Worm (Caenorhabditis elegans) whole organism, mixed stage, embryonic: Measurements from ENCODE around the gene F10A3.17.

Experiments used
- M03D4.4 ChIP-seq: sonication (generic microtip); optimal IDR thresholded peaks from 2 replicates; lab custom pipeline; 2017; ENCODE audit warnings: mild to moderate bottlenecking, missing genetic modification characterization, missing compliant biosample characterization
- bed-3 ChIP-seq: fragments of 200-800 bp; sonication (Bioruptor generic); optimal IDR thresholded peaks from 3 replicates; lab custom pipeline; 2018; ENCODE audit warnings: mild to moderate bottlenecking, missing genetic modification characterization, moderate library complexity, missing compliant biosample characterization
- ceh-39 ChIP-seq: fragments of 150-350 bp; optimal IDR thresholded peaks from 2 replicates; lab custom pipeline; 2014; ENCODE audit warnings: missing biosample characterization, missing genetic modification characterization
- ceh-83 ChIP-seq: fragments of 200-800 bp; sonication (Bioruptor generic); optimal IDR thresholded peaks from 2 replicates; lab custom pipeline; 2018; ENCODE audit warnings: mild to moderate bottlenecking, missing genetic modification characterization, missing compliant biosample characterization
- ces-1 ChIP-seq: fragments of 150-350 bp; optimal IDR thresholded peaks from 2 replicates; lab custom pipeline; 2014; ENCODE audit warnings: missing biosample characterization, missing genetic modification reagents, missing genetic modification characterization
- cnd-1 ChIP-seq: fragments of 200-800 bp; sonication (Bioruptor generic); optimal IDR thresholded peaks from 2 replicates; lab custom pipeline; 2018; ENCODE audit warnings: mild to moderate bottlenecking, missing genetic modification characterization, missing compliant biosample characterization
- drap-1 ChIP-seq: fragments of 200-800 bp; sonication (Bioruptor generic); optimal IDR thresholded peaks from 3 replicates; lab custom pipeline; 2018; ENCODE audit warnings: mild to moderate bottlenecking, missing genetic modification characterization, missing compliant biosample characterization
- elt-1 ChIP-seq: sonication (generic microtip); optimal IDR thresholded peaks from 2 replicates; lab custom pipeline; 2017; ENCODE audit warnings: missing genetic modification characterization, mild to moderate bottlenecking, missing compliant biosample characterization, antibody characterized with exemption, moderate library complexity, borderline replicate concordance; ENCODE audit not compliant: insufficient read depth
- elt-3 ChIP-seq: fragments of 150-350 bp; optimal IDR thresholded peaks from 2 replicates; lab custom pipeline; 2014; ENCODE audit warnings: missing biosample characterization, missing genetic modification characterization
- flh-1 ChIP-seq: fragments of 200-800 bp; sonication (Bioruptor generic); optimal IDR thresholded peaks from 2 replicates; lab custom pipeline; 2018; ENCODE audit warnings: mild to moderate bottlenecking, missing genetic modification characterization, moderate library complexity, missing compliant biosample characterization
- ham-2 ChIP-seq: fragments of 200-800 bp; sonication (Bioruptor generic); optimal IDR thresholded peaks from 2 replicates; lab custom pipeline; 2018; ENCODE audit warnings: mild to moderate bottlenecking, missing genetic modification characterization, missing compliant biosample characterization
- hlh-1 ChIP-seq: fragments of 150-350 bp; optimal IDR thresholded peaks from 2 replicates; lab custom pipeline; 2014; ENCODE audit warnings: missing biosample characterization, missing genetic modification reagents, missing genetic modification characterization
- lin-13 ChIP-seq: fragments of 150-350 bp; optimal IDR thresholded peaks from 2 replicates; lab custom pipeline; 2014; ENCODE audit warnings: missing biosample characterization, missing genetic modification characterization
- lin-32 ChIP-seq: fragments of 200-800 bp; sonication (Bioruptor generic); optimal IDR thresholded peaks from 2 replicates; lab custom pipeline; 2018; ENCODE audit warnings: mild to moderate bottlenecking, missing genetic modification characterization, missing compliant biosample characterization
- lsy-2 ChIP-seq: fragments of 150-350 bp; optimal IDR thresholded peaks from 2 replicates; lab custom pipeline; 2014; ENCODE audit warnings: missing biosample characterization, missing genetic modification characterization
- mab-5 ChIP-seq: fragments of 150-350 bp; optimal IDR thresholded peaks from 2 replicates; lab custom pipeline; 2014; ENCODE audit warnings: missing biosample characterization, missing genetic modification characterization
- mep-1 ChIP-seq: fragments of 150-350 bp; optimal IDR thresholded peaks from 2 replicates; lab custom pipeline; 2017; ENCODE audit warnings: missing biosample characterization, missing genetic modification reagents, missing genetic modification characterization, inconsistent platforms
- mls-2 ChIP-seq: sonication (generic microtip); optimal IDR thresholded peaks from 2 replicates; lab custom pipeline; 2016; ENCODE audit warnings: mild to moderate bottlenecking, missing genetic modification characterization, moderate library complexity, missing compliant biosample characterization
- nhr-12 ChIP-seq: fragments of 150-350 bp; optimal IDR thresholded peaks from 2 replicates; lab custom pipeline; 2014; ENCODE audit warnings: missing biosample characterization, missing genetic modification characterization
- nhr-237 ChIP-seq: fragments of 150-350 bp; optimal IDR thresholded peaks from 2 replicates; lab custom pipeline; 2014; ENCODE audit warnings: missing biosample characterization, missing genetic modification characterization
- nhr-28 ChIP-seq: fragments of 150-350 bp; optimal IDR thresholded peaks from 2 replicates; lab custom pipeline; 2014; ENCODE audit warnings: missing biosample characterization, missing genetic modification characterization
- nhr-76 ChIP-seq: sonication (generic microtip); optimal IDR thresholded peaks from 2 replicates; lab custom pipeline; 2017; ENCODE audit warnings: missing biosample characterization, missing genetic modification characterization
- pha-4 ChIP-seq: fragments of 150-350 bp; optimal IDR thresholded peaks from 2 replicates; lab custom pipeline; 2018; ENCODE audit warnings: missing biosample characterization, missing genetic modification reagents, missing genetic modification characterization
- sem-2 ChIP-seq: fragments of 200-800 bp; sonication (Bioruptor generic); optimal IDR thresholded peaks from 2 replicates; lab custom pipeline; 2018; ENCODE audit warnings: mild to moderate bottlenecking, missing genetic modification characterization, missing compliant biosample characterization
- sptf-1 ChIP-seq: sonication (generic microtip); optimal IDR thresholded peaks from 2 replicates; lab custom pipeline; 2017; ENCODE audit warnings: mild to moderate bottlenecking, missing genetic modification characterization, moderate library complexity, missing compliant biosample characterization
- unc-120 ChIP-seq: sonication (generic microtip); optimal IDR thresholded peaks from 2 replicates; lab custom pipeline; 2017; ENCODE audit warnings: missing genetic modification characterization, missing compliant biosample characterization; ENCODE audit not compliant: poor library complexity, severe bottlenecking
- unc-39 ChIP-seq: fragments of 150-350 bp; optimal IDR thresholded peaks from 2 replicates; lab custom pipeline; 2014; ENCODE audit warnings: missing biosample characterization, missing genetic modification characterization
- unc-62 ChIP-seq: fragments of 150-350 bp; optimal IDR thresholded peaks from 2 replicates; lab custom pipeline; 2014; ENCODE audit warnings: missing biosample characterization, missing genetic modification reagents, missing genetic modification characterization
- zip-8 ChIP-seq: fragments of 150-350 bp; optimal IDR thresholded peaks from 2 replicates; lab custom pipeline; 2014; ENCODE audit warnings: missing biosample characterization, missing genetic modification characterization
- ztf-11 ChIP-seq: fragments of 150-350 bp; optimal IDR thresholded peaks from 2 replicates; lab custom pipeline; 2014; ENCODE audit warnings: missing biosample characterization, missing genetic modification characterization

The F10A3.17 gene

DNA sequence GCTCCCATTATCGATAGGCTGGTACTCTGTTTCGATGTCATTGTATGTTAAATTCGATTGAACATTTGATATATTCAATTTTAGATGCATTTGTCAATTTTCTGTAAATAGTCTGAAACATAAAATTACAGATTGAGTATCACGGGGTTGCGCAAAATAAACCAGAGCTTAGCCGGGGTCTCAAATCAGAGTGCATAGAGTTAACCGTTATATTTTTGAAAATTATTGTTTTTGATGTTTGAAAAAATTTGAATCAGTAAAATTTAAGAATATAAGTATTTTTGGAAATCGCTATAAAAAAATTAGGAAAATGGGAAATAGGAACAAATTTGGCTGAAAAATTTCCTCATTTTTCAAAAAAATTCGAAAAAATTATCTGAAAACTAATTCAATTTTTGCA, at the start of gene F10A3.17:
Gene F10A3.17, minus strand, starts transcription at position 101 of the 400 bp plus-strand sequence.
- TF ChIP-seq nhr-28 (tag; lab: Kevin White, UChicago) (no peak), unc-120 (tag; lab: Kevin White, UChicago) (no peak), unc-62 (GFP tag; lab: Kevin White, UChicago) (no peak), elt-3 (no peak), lin-32 (GFP tag; lab: Kevin White, UChicago) (no peak), mls-2 (tag; lab: Kevin White, UChicago) (no peak), ceh-83 (GFP tag; lab: Kevin White, UChicago) (no peak)

DNA sequence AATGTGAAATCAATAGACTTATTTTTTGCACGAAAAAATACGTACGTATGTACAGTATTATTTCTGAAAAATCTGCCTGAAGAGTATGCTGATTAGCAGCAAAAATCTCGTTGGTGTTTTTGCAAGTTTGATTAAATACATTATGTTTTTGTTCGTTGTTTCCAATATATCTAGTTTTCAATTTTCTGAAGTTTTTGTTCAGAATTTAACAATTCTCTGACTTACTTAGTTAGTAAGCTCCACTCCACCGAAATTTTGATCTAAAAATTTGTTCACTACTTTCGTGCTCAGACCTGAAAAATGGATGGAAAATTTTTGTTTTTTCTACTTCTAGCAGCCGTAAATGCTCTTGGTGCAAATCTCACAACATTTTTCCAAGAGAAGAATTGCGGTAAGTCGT, 45.4 kb upstream of the F10A3.17 start, which contains the start of gene irld-26:
Gene irld-26, plus strand, starts transcription at position 301 of the 400 bp plus-strand sequence.
- TF ChIP-seq ztf-11 (tag; lab: Kevin White, UChicago): no peak
- TF ChIP-seq nhr-237 (tag; lab: Kevin White, UChicago): no peak
- TF ChIP-seq elt-3: no peak
- TF ChIP-seq mep-1 (tag; lab: Kevin White, UChicago): no peak
- TF ChIP-seq unc-62 (GFP tag; lab: Kevin White, UChicago): no peak
- TF ChIP-seq elt-1 (tag; lab: Kevin White, UChicago): no peak
- TF ChIP-seq bed-3 (GFP tag; lab: Kevin White, UChicago): no peak
- no peak for TF ChIP-seq unc-39 (tag; lab: Kevin White, UChicago)
- no peak for TF ChIP-seq nhr-76 (tag; lab: Kevin White, UChicago)
- TF ChIP-seq, all 35 proteins: peak for 0

DNA sequence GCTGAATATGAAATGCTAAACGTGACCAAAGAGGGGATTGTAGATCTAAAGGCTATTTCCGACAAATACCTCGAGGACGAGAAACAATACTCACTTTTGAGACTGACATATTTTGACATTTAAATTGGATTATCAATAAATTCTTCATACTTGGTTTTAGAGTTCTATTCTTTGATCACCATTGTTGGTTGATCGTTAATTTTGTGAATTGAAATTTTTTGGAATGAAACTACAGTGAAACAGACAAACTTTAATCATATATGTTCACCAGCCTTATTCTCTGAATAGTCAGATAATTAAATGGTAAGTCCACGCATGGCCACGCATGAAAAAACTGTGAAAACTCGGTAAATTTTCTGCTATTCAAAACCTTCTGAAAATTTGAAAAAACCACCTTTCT, 43.1 kb upstream of the F10A3.17 start, which contains the start of gene F11A5.18:
Gene F11A5.18, plus strand, starts transcription at position 301 of the 400 bp plus-strand sequence.
- TF ChIP-seq hlh-1 (tag; lab: Kevin White, UChicago) (no peak), sptf-1 (no peak), unc-39 (tag; lab: Kevin White, UChicago) (no peak), mab-5 (tag; lab: Kevin White, UChicago) (no peak), mls-2 (tag; lab: Kevin White, UChicago) (no peak), nhr-237 (tag; lab: Kevin White, UChicago) (no peak), nhr-28 (tag; lab: Kevin White, UChicago) (no peak), lin-13 (tag; lab: Kevin White, UChicago) (no peak), nhr-12 (tag; lab: Kevin White, UChicago) (no peak), lsy-2 (no peak), flh-1 (GFP tag; lab: Kevin White, UChicago) (no peak), cnd-1 (tag; lab: Kevin White, UChicago) (no peak), bed-3 (GFP tag; lab: Kevin White, UChicago) (no peak), drap-1 (GFP tag; lab: Kevin White, UChicago) (no peak), M03D4.4 (tag; lab: Kevin White, UChicago) (no peak)

DNA sequence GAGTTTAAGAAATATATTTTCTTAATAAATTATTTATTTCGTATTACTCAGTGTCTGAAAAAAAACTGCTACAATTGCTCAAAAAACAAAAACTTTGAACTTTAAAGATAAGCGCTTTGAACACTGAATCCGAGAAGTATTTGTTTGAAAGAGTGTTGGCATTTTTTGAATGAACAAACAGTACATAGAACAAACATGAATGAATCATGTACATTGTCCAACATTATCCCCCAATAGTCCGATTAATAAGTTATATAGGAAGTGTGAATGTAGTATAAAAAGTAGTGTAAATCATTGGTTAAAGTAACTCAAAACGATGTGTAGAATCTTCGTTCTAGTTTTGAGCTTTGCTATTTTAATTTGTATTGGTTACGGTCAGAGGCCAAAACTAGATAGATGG, 42.2 kb upstream of the F10A3.17 start, which contains the start of gene F11A5.17:
Gene F11A5.17, plus strand, starts transcription at position 301 of the 400 bp plus-strand sequence.
- TF ChIP-seq flh-1 (GFP tag; lab: Kevin White, UChicago) (no peak), hlh-1 (tag; lab: Kevin White, UChicago) (no peak), ztf-11 (tag; lab: Kevin White, UChicago) (no peak), unc-39 (tag; lab: Kevin White, UChicago) (no peak), elt-3 (no peak), nhr-76 (tag; lab: Kevin White, UChicago) (no peak), pha-4 (tag; lab: Kevin White, UChicago) (no peak), ham-2 (GFP tag; lab: Kevin White, UChicago) (no peak), sptf-1 (no peak), lsy-2 (no peak), zip-8 (tag; lab: Kevin White, UChicago) (no peak), unc-120 (tag; lab: Kevin White, UChicago) (no peak), drap-1 (GFP tag; lab: Kevin White, UChicago) (no peak), unc-62 (GFP tag; lab: Kevin White, UChicago) (no peak), sem-2 (no peak), mep-1 (tag; lab: Kevin White, UChicago) (no peak), ceh-39 (tag; lab: Kevin White, UChicago) (no peak), M03D4.4 (tag; lab: Kevin White, UChicago) (no peak), mls-2 (tag; lab: Kevin White, UChicago) (no peak), ces-1 (GFP tag; lab: Kevin White, UChicago) (no peak)
